Worm (Caenorhabditis elegans) whole organism, L4 larva: Measurements from ENCODE around the gene elo-7.
A peak's percentile ranks its signal among the peaks of the same experiment; 100 is the strongest.

Source experiments
- D1046.2 ChIP-seq: fragments of 200-800 bp; sonication (Bioruptor generic); IDR thresholded peaks from 2 replicates; pipeline ENCODE4 v1.3.6; 2022; ENCODE audit warnings: missing genetic modification characterization, missing compliant biosample characterization
- T20F7.1 ChIP-seq: fragments of 200-800 bp; sonication (Bioruptor generic); optimal IDR thresholded peaks from 2 replicates; lab custom pipeline; 2018; ENCODE audit warnings: mild to moderate bottlenecking, missing genetic modification characterization, missing compliant biosample characterization
- Y5F2A.4 ChIP-seq: fragments of 200-800 bp; sonication (Bioruptor generic); optimal IDR thresholded peaks from 2 replicates; lab custom pipeline; 2018; ENCODE audit warnings: mild to moderate bottlenecking, missing genetic modification characterization, missing compliant biosample characterization
- arid-1 ChIP-seq: fragments of 200-800 bp; sonication (Bioruptor generic); conservative IDR thresholded peaks from 2 replicates; pipeline ENCODE4 v1.3.6; 2022; ENCODE audit warnings: missing genetic modification reagents, missing genetic modification characterization, missing compliant biosample characterization
- ceh-20 ChIP-seq: fragments of 200-800 bp; sonication (Bioruptor generic); IDR thresholded peaks from 2 replicates; pipeline ENCODE4 v1.3.6; 2022; ENCODE audit warnings: missing genetic modification reagents, missing genetic modification characterization, missing compliant biosample characterization
- ceh-28 ChIP-seq: fragments of 150-350 bp; optimal IDR thresholded peaks from 2 replicates; lab custom pipeline; 2014; ENCODE audit warnings: missing biosample characterization, missing genetic modification reagents, missing genetic modification characterization
- ceh-82 ChIP-seq: sonication (generic microtip); optimal IDR thresholded peaks from 2 replicates; lab custom pipeline; 2017; ENCODE audit warnings: missing biosample characterization, missing genetic modification characterization
- daf-12 ChIP-seq: fragments of 150-350 bp; optimal IDR thresholded peaks from 2 replicates; lab custom pipeline; 2014; ENCODE audit warnings: missing biosample characterization, missing genetic modification reagents, missing genetic modification characterization
- daf-16 ChIP-seq, 3 experiments: sonication (generic microtip); optimal IDR thresholded peaks; 2 replicates each; lab custom pipeline; 2016 to 2017; ENCODE audit warnings: missing genetic modification characterization in 3 of 3, missing genetic modification reagents in 3 of 3, mild to moderate bottlenecking in 2 of 3, missing compliant biosample characterization in 2 of 3, missing biosample characterization in 1 of 3, moderate library complexity in 1 of 3
- daf-8 ChIP-seq: fragments of 200-800 bp; sonication (Bioruptor generic); IDR thresholded peaks from 2 replicates; pipeline ENCODE4 v1.3.6; 2022; ENCODE audit warnings: missing genetic modification characterization, missing compliant biosample characterization
- dmd-6 ChIP-seq: fragments of 200-800 bp; sonication (Bioruptor generic); IDR thresholded peaks from 2 replicates; pipeline ENCODE4 v1.3.6; 2022; ENCODE audit warnings: missing genetic modification reagents, missing genetic modification characterization, missing compliant biosample characterization
- dve-1 ChIP-seq: sonication (generic microtip); optimal IDR thresholded peaks from 2 replicates; lab custom pipeline; 2017; ENCODE audit warnings: antibody characterized with exemption, mild to moderate bottlenecking, missing genetic modification characterization, missing compliant biosample characterization; ENCODE audit not compliant: insufficient read depth
- fkh-10 ChIP-seq: fragments of 150-350 bp; optimal IDR thresholded peaks from 2 replicates; lab custom pipeline; 2014; ENCODE audit warnings: missing biosample characterization, missing genetic modification reagents, missing genetic modification characterization
- hif-1 ChIP-seq, 2 experiments: sonication (generic microtip); optimal IDR thresholded peaks; 2 replicates each; lab custom pipeline; 2016 to 2017; ENCODE audit warnings: missing compliant biosample characterization in 2 of 2, missing genetic modification characterization in 2 of 2, missing genetic modification reagents in 2 of 2, missing genotype in 2 of 2, mild to moderate bottlenecking in 1 of 2
- hlh-11 ChIP-seq: fragments of 200-800 bp; sonication (Bioruptor generic); optimal IDR thresholded peaks from 2 replicates; lab custom pipeline; 2018; ENCODE audit warnings: mild to moderate bottlenecking, missing genetic modification characterization, missing compliant biosample characterization
- lin-1 ChIP-seq: fragments of 200-800 bp; sonication (Bioruptor generic); IDR thresholded peaks from 2 replicates; pipeline ENCODE4 v1.3.6; 2022; ENCODE audit warnings: missing genetic modification reagents, missing genetic modification characterization, missing compliant biosample characterization
- lin-15B ChIP-seq: fragments of 150-350 bp; sonication (generic microtip); optimal IDR thresholded peaks from 3 replicates; lab custom pipeline; 2014; ENCODE audit warnings: missing biosample characterization, missing genetic modification characterization
- lin-39 ChIP-seq: fragments of 150-350 bp; optimal IDR thresholded peaks from 2 replicates; lab custom pipeline; 2014; ENCODE audit warnings: missing biosample characterization, missing genetic modification reagents, missing genetic modification characterization
- madf-5 ChIP-seq, 2 experiments: fragments of 200-800 bp; sonication (Bioruptor generic); IDR thresholded peaks; 2 replicates each; pipeline ENCODE4 v1.3.6; 2022; ENCODE audit warnings: missing compliant biosample characterization in 2 of 2, missing genetic modification characterization in 2 of 2
- mdl-1 ChIP-seq, 2 experiments: fragments of 150-350 bp in 1 of 2; sonication (generic microtip) in 1 of 2; optimal IDR thresholded peaks; 2 replicates each; lab custom pipeline; 2014 to 2017; ENCODE audit warnings: missing biosample characterization in 2 of 2, missing genetic modification characterization in 2 of 2
- mxl-3 ChIP-seq: fragments of 200-800 bp; sonication (Bioruptor generic); optimal IDR thresholded peaks from 2 replicates; lab custom pipeline; 2018; ENCODE audit warnings: mild to moderate bottlenecking, missing genetic modification characterization, missing compliant biosample characterization
- nhr-10 ChIP-seq: fragments of 150-350 bp; optimal IDR thresholded peaks from 2 replicates; lab custom pipeline; 2014; ENCODE audit warnings: missing biosample characterization, missing genetic modification characterization
- nhr-11 ChIP-seq: fragments of 150-350 bp; optimal IDR thresholded peaks from 2 replicates; lab custom pipeline; 2014; ENCODE audit warnings: missing biosample characterization, missing genetic modification characterization
- nhr-111 ChIP-seq: fragments of 200-800 bp; sonication (Bioruptor generic); optimal IDR thresholded peaks from 2 replicates; lab custom pipeline; 2018; ENCODE audit warnings: mild to moderate bottlenecking, missing genetic modification characterization, missing compliant biosample characterization
- nhr-28 ChIP-seq: fragments of 150-350 bp; optimal IDR thresholded peaks from 2 replicates; lab custom pipeline; 2014; ENCODE audit warnings: missing biosample characterization, missing genetic modification characterization
- nhr-42 ChIP-seq: fragments of 200-800 bp; sonication (Bioruptor generic); IDR thresholded peaks from 2 replicates; pipeline ENCODE4 v1.3.6; 2022; ENCODE audit warnings: missing genetic modification characterization, missing compliant biosample characterization
- nhr-48 ChIP-seq: sonication (generic microtip); optimal IDR thresholded peaks from 2 replicates; lab custom pipeline; 2016; ENCODE audit warnings: mild to moderate bottlenecking, missing genetic modification characterization, missing compliant biosample characterization
- nhr-6 ChIP-seq: fragments of 150-350 bp; optimal IDR thresholded peaks from 2 replicates; lab custom pipeline; 2014; ENCODE audit warnings: missing biosample characterization, missing genetic modification characterization
- nhr-77 ChIP-seq: fragments of 150-350 bp; optimal IDR thresholded peaks from 2 replicates; lab custom pipeline; 2014; ENCODE audit warnings: missing biosample characterization, missing genetic modification characterization
- pqm-1 ChIP-seq: sonication (generic microtip); optimal IDR thresholded peaks from 2 replicates; lab custom pipeline; 2017; ENCODE audit warnings: missing biosample characterization, missing genetic modification characterization
- saeg-2 ChIP-seq: fragments of 200-800 bp; sonication (Bioruptor generic); IDR thresholded peaks from 2 replicates; pipeline ENCODE4 v1.3.6; 2022; ENCODE audit warnings: missing genetic modification reagents, missing genetic modification characterization, missing compliant biosample characterization
- sdz-12 ChIP-seq: fragments of 200-800 bp; sonication (Bioruptor generic); optimal IDR thresholded peaks from 2 replicates; lab custom pipeline; 2018; ENCODE audit warnings: mild to moderate bottlenecking, missing genetic modification characterization, missing compliant biosample characterization
- snpc-4 ChIP-seq: fragments of 150-350 bp; optimal IDR thresholded peaks from 2 replicates; lab custom pipeline; 2014; ENCODE audit warnings: missing biosample characterization, missing genetic modification characterization
- spr-3 ChIP-seq: fragments of 200-800 bp; sonication (Bioruptor generic); optimal IDR thresholded peaks from 2 replicates; lab custom pipeline; 2018; ENCODE audit warnings: mild to moderate bottlenecking, missing genetic modification characterization, missing compliant biosample characterization
- tra-1 ChIP-seq: fragments of 200-800 bp; sonication (Bioruptor generic); IDR thresholded peaks from 2 replicates; pipeline ENCODE4 v1.3.6; 2022; ENCODE audit warnings: missing genetic modification reagents, missing genetic modification characterization, missing compliant biosample characterization
- unc-62 ChIP-seq, 3 experiments: fragments of 150-350 bp in 1 of 3; sonication (generic microtip); optimal IDR thresholded peaks in 2 of 3; peaks in 1 of 3; 1 replicate in 1 of 3; 2 replicates in 2 of 3; lab custom pipeline; 2014 to 2017; ENCODE audit warnings: missing biosample characterization in 3 of 3, missing genetic modification characterization in 3 of 3, missing genetic modification reagents in 3 of 3, missing genotype in 1 of 3
- vab-7 ChIP-seq: fragments of 200-800 bp; sonication (Bioruptor generic); IDR thresholded peaks from 2 replicates; pipeline ENCODE4 v1.3.6; 2022; ENCODE audit warnings: missing genetic modification reagents, missing genetic modification characterization, missing compliant biosample characterization
- zfp-2 ChIP-seq: sonication (generic microtip); optimal IDR thresholded peaks from 2 replicates; lab custom pipeline; 2016; ENCODE audit warnings: mild to moderate bottlenecking, missing genetic modification characterization, missing compliant biosample characterization
- zip-11 ChIP-seq: fragments of 200-800 bp; sonication (Bioruptor generic); IDR thresholded peaks from 2 replicates; pipeline ENCODE4 v1.3.6; 2022; ENCODE audit warnings: missing genetic modification characterization, missing compliant biosample characterization
- ztf-11 ChIP-seq: fragments of 150-350 bp; optimal IDR thresholded peaks from 2 replicates; lab custom pipeline; 2014; ENCODE audit warnings: missing biosample characterization, missing genetic modification characterization

Gene elo-7

DNA sequence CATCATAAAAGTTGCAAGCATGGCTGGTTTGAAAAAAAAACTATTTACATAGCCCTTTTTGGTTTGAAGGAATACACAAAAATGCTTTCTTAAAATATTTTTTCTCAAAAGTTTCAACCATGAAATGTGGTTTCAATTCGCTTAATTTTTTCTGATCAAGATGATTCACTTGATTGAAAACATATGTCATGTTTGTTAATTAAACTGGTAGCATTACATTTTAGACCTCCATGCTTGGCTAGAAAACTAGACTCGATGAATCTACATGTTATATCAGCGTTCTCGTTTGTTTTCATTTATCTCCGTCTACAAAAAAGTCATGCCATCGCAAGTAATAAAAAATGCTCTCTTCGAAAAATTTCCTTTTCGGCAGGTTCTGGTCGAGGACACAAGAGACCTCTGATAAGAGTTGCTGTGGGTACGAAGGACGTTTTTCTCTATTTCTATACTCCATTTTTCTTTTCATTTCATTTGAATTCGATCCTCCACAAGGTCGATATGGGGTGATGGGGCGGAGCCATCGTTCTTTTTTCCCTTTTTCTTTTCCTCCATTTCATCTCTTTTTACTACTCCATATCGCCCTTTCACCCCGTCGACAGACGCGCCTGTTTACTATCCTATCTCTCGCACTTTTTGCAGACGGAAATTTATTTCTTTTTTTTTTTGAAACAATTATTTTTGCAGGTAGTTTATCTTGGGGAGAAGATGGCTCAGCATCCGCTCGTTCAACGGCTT, 3.9 kb upstream of the elo-7 start, which contains the start of gene elo-1 (continued):
- TF ChIP-seq ceh-82, result no peak
- no peak for TF ChIP-seq lin-15B (tag; lab: Kevin White, UChicago)
- no peak for TF ChIP-seq daf-8 (GFP tag; lab: Robert Waterston, UW)
- TF ChIP-seq, all 104 proteins: peak for 24

DNA sequence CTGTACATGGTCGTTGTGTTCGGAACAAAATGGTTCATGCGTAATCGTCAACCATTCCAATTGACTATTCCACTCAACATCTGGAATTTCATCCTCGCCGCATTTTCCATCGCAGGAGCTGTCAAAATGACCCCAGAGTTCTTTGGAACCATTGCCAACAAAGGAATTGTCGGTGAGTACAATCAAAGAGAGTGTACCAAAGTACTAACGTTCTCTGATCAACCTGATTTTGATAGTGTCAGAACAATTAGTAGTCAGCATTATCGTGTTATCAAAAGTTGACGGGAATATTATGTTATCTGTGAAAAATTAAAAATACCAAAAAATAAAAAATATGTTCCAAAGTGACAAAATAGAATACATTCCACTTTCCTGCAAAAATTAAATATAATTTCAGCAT, 2.7 kb upstream of the elo-7 start:
- no peak for TF ChIP-seq fkh-10 (GFP tag; lab: Kevin White, UChicago)
- no peak for TF ChIP-seq lin-39 (tag; lab: Kevin White, UChicago)
- no peak for TF ChIP-seq ceh-20
- no peak for TF ChIP-seq zip-11 (GFP tag; lab: Robert Waterston, UW)
- no peak for TF ChIP-seq nhr-10
- TF ChIP-seq nhr-42 (GFP tag; lab: Robert Waterston, UW), result no peak
- TF ChIP-seq D1046.2 (GFP tag; lab: Robert Waterston, UW), result no peak
- TF ChIP-seq dve-1 (tag; lab: Kevin White, UChicago), result peak; percentile 60
- no peak for TF ChIP-seq daf-16 (GFP tag; optimal IDR thresholded peaks at IDR 0.05; lab: Kevin White, UChicago)
- TF ChIP-seq daf-16 (tag; optimal IDR thresholded peaks at IDR 0.05; lab: Kevin White, UChicago), result peak; percentile 15
- peak; percentile 27 for TF ChIP-seq nhr-48
- TF ChIP-seq mxl-3 (GFP tag; lab: Kevin White, UChicago), result no peak
- TF ChIP-seq spr-3, result no peak
- no peak for TF ChIP-seq Y5F2A.4
- TF ChIP-seq saeg-2 (GFP tag; lab: Robert Waterston, UW), result no peak
- TF ChIP-seq hif-1 (tag; optimal IDR thresholded peaks at IDR 0.05; lab: Kevin White, UChicago), result no peak
- TF ChIP-seq nhr-111 (GFP tag; lab: Kevin White, UChicago), result no peak
- TF ChIP-seq vab-7 (GFP tag; lab: Robert Waterston, UW), result no peak
- no peak for TF ChIP-seq lin-1 (GFP tag; lab: Robert Waterston, UW)
- peak; percentile 9 for TF ChIP-seq nhr-6 (tag; lab: Kevin White, UChicago)
- TF ChIP-seq T20F7.1, result peak; percentile 47
- no peak for TF ChIP-seq nhr-11 (tag; lab: Kevin White, UChicago)
- peak; percentile 38; the same call in 1 of the 2 replicates for TF ChIP-seq dmd-6
- 0 out of 4 replicates have a peak, but pooled peaks of 1 of the 2 experiments have one; percentile 36 for TF ChIP-seq madf-5 (GFP tag; IDR thresholded peaks at IDR 0.05; lab: Robert Waterston, UW)
- peak; percentile 55 for TF ChIP-seq nhr-28 (tag; lab: Kevin White, UChicago)
- TF ChIP-seq tra-1 (GFP tag; lab: Robert Waterston, UW), result no peak
- TF ChIP-seq unc-62 (GFP tag; optimal IDR thresholded peaks at IDR 0.05 in 1 of 2; lab: Kevin White, UChicago), result no peak
- no peak for TF ChIP-seq unc-62 (tag; optimal IDR thresholded peaks at IDR 0.05; lab: Kevin White, UChicago)
- TF ChIP-seq ztf-11 (tag; lab: Kevin White, UChicago), result no peak
- TF ChIP-seq pqm-1, result peak; percentile 32
- no peak for TF ChIP-seq daf-12 (tag; lab: Kevin White, UChicago)
- TF ChIP-seq arid-1 (GFP tag; lab: Robert Waterston, UW), result no peak
- TF ChIP-seq zfp-2, result no peak
- TF ChIP-seq ceh-28 (tag; lab: Kevin White, UChicago), result no peak
- TF ChIP-seq hlh-11 (tag; lab: Kevin White, UChicago), result peak; percentile 52
- TF ChIP-seq sdz-12 (GFP tag; lab: Kevin White, UChicago), result no peak
- no peak for TF ChIP-seq mdl-1 (tag; optimal IDR thresholded peaks at IDR 0.05; lab: Kevin White, UChicago)
- TF ChIP-seq snpc-4, result no peak
- peak; percentile 60 for TF ChIP-seq nhr-77 (tag; lab: Kevin White, UChicago)
